Worm (Caenorhabditis elegans) whole organism, L1 larva: ENCODE data around the gene K09A11.1.
A peak's percentile ranks its signal among the peaks of the same experiment; 100 is the strongest.

Source experiments
- C16A3.4 ChIP-seq: fragments of 150-350 bp; optimal IDR thresholded peaks from 2 replicates; lab custom pipeline; 2014; ENCODE audit warnings: missing biosample characterization, missing genetic modification characterization
- ceh-8 ChIP-seq: fragments of 200-800 bp; sonication (Bioruptor generic); optimal IDR thresholded peaks from 2 replicates; lab custom pipeline; 2018; ENCODE audit warnings: mild to moderate bottlenecking, missing genetic modification characterization, moderate library complexity, missing compliant biosample characterization
- ceh-82 ChIP-seq, 3 experiments: fragments of 150-350 bp in 1 of 3; sonication (generic microtip) in 2 of 3; optimal IDR thresholded peaks; 2 replicates each; lab custom pipeline; 2014 to 2017; ENCODE audit warnings: missing biosample characterization in 3 of 3, missing genetic modification characterization in 3 of 3
- ceh-88 ChIP-seq: fragments of 200-800 bp; sonication (Bioruptor generic); IDR thresholded peaks from 2 replicates; pipeline ENCODE4 v1.3.6; 2022; ENCODE audit warnings: missing genetic modification characterization, missing compliant biosample characterization
- ces-1 ChIP-seq: fragments of 150-350 bp; optimal IDR thresholded peaks from 2 replicates; lab custom pipeline; 2014; ENCODE audit warnings: missing biosample characterization, missing genetic modification reagents, missing genetic modification characterization
- dpl-1 ChIP-seq, 3 experiments: fragments of 150-350 bp in 2 of 3; sonication (generic microtip) in 1 of 3; optimal IDR thresholded peaks; 2 replicates each; lab custom pipeline; 2014 to 2017; ENCODE audit warnings: missing biosample characterization in 3 of 3, missing genetic modification characterization in 3 of 3, missing genetic modification reagents in 3 of 3
- efl-1 ChIP-seq, 4 experiments: fragments of 150-350 bp; optimal IDR thresholded peaks in 3 of 4; peaks in 1 of 4; 1 replicate in 1 of 4; 2 replicates in 3 of 4; lab custom pipeline; 2014; ENCODE audit warnings: missing biosample characterization in 2 of 4, missing genetic modification characterization in 2 of 4, missing genetic modification reagents in 2 of 4
- efl-3 ChIP-seq: fragments of 200-800 bp; sonication (Bioruptor generic); optimal IDR thresholded peaks from 2 replicates; lab custom pipeline; 2018; ENCODE audit warnings: mild to moderate bottlenecking, missing genetic modification characterization, missing compliant biosample characterization
- egl-27 ChIP-seq, 2 experiments: fragments of 150-350 bp in 1 of 2; sonication (generic microtip); optimal IDR thresholded peaks; 3 replicates each; lab custom pipeline; 2017 to 2018; ENCODE audit warnings: missing biosample characterization in 2 of 2, missing genetic modification characterization in 2 of 2, missing genetic modification reagents in 2 of 2
- elt-2 ChIP-seq: sonication (generic microtip); optimal IDR thresholded peaks from 2 replicates; lab custom pipeline; 2016; ENCODE audit warnings: missing genetic modification characterization, mild to moderate bottlenecking, inconsistent platforms, missing compliant biosample characterization, missing genetic modification reagents
- elt-3 ChIP-seq, 6 experiments: fragments of 150-350 bp in 1 of 6; sonication (generic microtip); optimal IDR thresholded peaks; 2 replicates each; lab custom pipeline; 2017 to 2018; ENCODE audit warnings: missing biosample characterization in 6 of 6, missing genetic modification characterization in 6 of 6, inconsistent platforms in 1 of 6
- fkh-10 ChIP-seq: sonication (generic microtip); optimal IDR thresholded peaks from 2 replicates; lab custom pipeline; 2017; ENCODE audit warnings: missing biosample characterization, missing genetic modification reagents, missing genetic modification characterization
- fkh-8 ChIP-seq: sonication (generic microtip); optimal IDR thresholded peaks from 2 replicates; lab custom pipeline; 2016; ENCODE audit warnings: mild to moderate bottlenecking, missing genetic modification characterization, missing compliant biosample characterization
- fos-1 ChIP-seq: fragments of 150-350 bp; optimal IDR thresholded peaks from 2 replicates; lab custom pipeline; 2014; ENCODE audit warnings: missing biosample characterization, missing genetic modification characterization
- irx-1 ChIP-seq: sonication (generic microtip); optimal IDR thresholded peaks from 2 replicates; lab custom pipeline; 2016; ENCODE audit warnings: missing genetic modification characterization, missing compliant biosample characterization
- lin-14 ChIP-seq: fragments of 200-800 bp; sonication (Bioruptor generic); optimal IDR thresholded peaks from 2 replicates; lab custom pipeline; 2018; ENCODE audit warnings: mild to moderate bottlenecking, missing genetic modification characterization, moderate library complexity, missing compliant biosample characterization
- lin-39 ChIP-seq: fragments of 150-350 bp; optimal IDR thresholded peaks from 2 replicates; lab custom pipeline; 2014; ENCODE audit warnings: missing biosample characterization, missing genetic modification reagents, missing genetic modification characterization
- mab-9 ChIP-seq: fragments of 200-800 bp; sonication (Bioruptor generic); IDR thresholded peaks from 2 replicates; pipeline ENCODE4 v1.3.6; 2022; ENCODE audit warnings: missing genetic modification reagents, missing genetic modification characterization, missing compliant biosample characterization
- mef-2 ChIP-seq: fragments of 150-350 bp; optimal IDR thresholded peaks from 2 replicates; lab custom pipeline; 2014; ENCODE audit warnings: missing biosample characterization, missing genetic modification characterization
- mep-1 ChIP-seq: fragments of 150-350 bp; optimal IDR thresholded peaks from 2 replicates; lab custom pipeline; 2014; ENCODE audit warnings: missing biosample characterization, missing genetic modification characterization
- nhr-20 ChIP-seq: sonication (generic microtip); optimal IDR thresholded peaks from 2 replicates; lab custom pipeline; 2016; ENCODE audit warnings: mild to moderate bottlenecking, missing genetic modification characterization, missing compliant biosample characterization
- nhr-237 ChIP-seq: fragments of 150-350 bp; optimal IDR thresholded peaks from 2 replicates; lab custom pipeline; 2014; ENCODE audit warnings: missing biosample characterization, missing genetic modification characterization
- nhr-28 ChIP-seq: fragments of 150-350 bp; optimal IDR thresholded peaks from 2 replicates; lab custom pipeline; 2014; ENCODE audit warnings: missing biosample characterization, missing genetic modification characterization
- nhr-47 ChIP-seq: sonication (generic microtip); optimal IDR thresholded peaks from 2 replicates; lab custom pipeline; 2016; ENCODE audit warnings: mild to moderate bottlenecking, missing genetic modification characterization, moderate library complexity, missing compliant biosample characterization
- nhr-71 ChIP-seq: sonication (generic microtip); optimal IDR thresholded peaks from 2 replicates; lab custom pipeline; 2016; ENCODE audit warnings: mild to moderate bottlenecking, missing genetic modification characterization, moderate library complexity, missing compliant biosample characterization
- nhr-76 ChIP-seq: sonication (generic microtip); optimal IDR thresholded peaks from 2 replicates; lab custom pipeline; 2017; ENCODE audit warnings: missing biosample characterization, missing genetic modification characterization
- nhr-90 ChIP-seq: sonication (generic microtip); optimal IDR thresholded peaks from 2 replicates; lab custom pipeline; 2016; ENCODE audit warnings: mild to moderate bottlenecking, missing genetic modification characterization, missing compliant biosample characterization; ENCODE audit not compliant: poor library complexity
- pax-3 ChIP-seq: fragments of 200-800 bp; sonication (Bioruptor generic); optimal IDR thresholded peaks from 2 replicates; lab custom pipeline; 2018; ENCODE audit warnings: mild to moderate bottlenecking, missing genetic modification characterization, moderate library complexity, missing compliant biosample characterization
- rnt-1 ChIP-seq: sonication (generic microtip); optimal IDR thresholded peaks from 2 replicates; lab custom pipeline; 2016; ENCODE audit warnings: mild to moderate bottlenecking, missing genetic modification characterization, moderate library complexity, missing compliant biosample characterization
- skn-1 ChIP-seq: fragments of 150-350 bp; optimal IDR thresholded peaks from 2 replicates; lab custom pipeline; 2014; ENCODE audit warnings: missing biosample characterization, missing genetic modification characterization
- snpc-4 ChIP-seq: fragments of 150-350 bp; optimal IDR thresholded peaks from 2 replicates; lab custom pipeline; 2014; ENCODE audit warnings: missing biosample characterization, missing genetic modification characterization
- snu-23 ChIP-seq: sonication (generic microtip); optimal IDR thresholded peaks from 2 replicates; lab custom pipeline; 2016; ENCODE audit warnings: missing genetic modification characterization, missing compliant biosample characterization
- sptf-1 ChIP-seq: fragments of 150-350 bp; optimal IDR thresholded peaks from 2 replicates; lab custom pipeline; 2014; ENCODE audit warnings: missing biosample characterization, missing genetic modification characterization
- swsn-7 ChIP-seq: sonication (generic microtip); optimal IDR thresholded peaks from 2 replicates; lab custom pipeline; 2016; ENCODE audit warnings: missing genetic modification characterization, missing compliant biosample characterization
- tbx-2 ChIP-seq: sonication (generic microtip); optimal IDR thresholded peaks from 2 replicates; lab custom pipeline; 2016; ENCODE audit warnings: missing genetic modification characterization, missing compliant biosample characterization
- tlp-1 ChIP-seq: fragments of 150-350 bp; optimal IDR thresholded peaks from 2 replicates; lab custom pipeline; 2014; ENCODE audit warnings: missing biosample characterization, missing genetic modification characterization
- unc-30 ChIP-seq: sonication (generic microtip); optimal IDR thresholded peaks from 2 replicates; lab custom pipeline; 2017; ENCODE audit warnings: missing biosample characterization, missing genetic modification characterization
- unc-62 ChIP-seq: fragments of 150-350 bp; optimal IDR thresholded peaks from 2 replicates; lab custom pipeline; 2014; ENCODE audit warnings: missing biosample characterization, missing genetic modification reagents, missing genetic modification characterization
- unc-86 ChIP-seq: sonication (generic microtip); optimal IDR thresholded peaks from 2 replicates; lab custom pipeline; 2016; ENCODE audit warnings: missing genetic modification characterization, missing compliant biosample characterization
- vab-15 ChIP-seq: sonication (generic microtip); optimal IDR thresholded peaks from 2 replicates; lab custom pipeline; 2017; ENCODE audit warnings: missing genotype, mild to moderate bottlenecking, missing genetic modification characterization, missing compliant biosample characterization
- xbp-1 ChIP-seq: sonication (generic microtip); optimal IDR thresholded peaks from 2 replicates; lab custom pipeline; 2016; ENCODE audit warnings: missing genetic modification characterization, missing compliant biosample characterization
- zag-1 ChIP-seq: fragments of 150-350 bp; optimal IDR thresholded peaks from 2 replicates; lab custom pipeline; 2014; ENCODE audit warnings: missing biosample characterization, missing genetic modification characterization
- zip-4 ChIP-seq: fragments of 200-800 bp; sonication (Bioruptor generic); optimal IDR thresholded peaks from 2 replicates; lab custom pipeline; 2018; ENCODE audit warnings: mild to moderate bottlenecking, missing genetic modification characterization, moderate library complexity, missing compliant biosample characterization

The K09A11.1 gene

DNA sequence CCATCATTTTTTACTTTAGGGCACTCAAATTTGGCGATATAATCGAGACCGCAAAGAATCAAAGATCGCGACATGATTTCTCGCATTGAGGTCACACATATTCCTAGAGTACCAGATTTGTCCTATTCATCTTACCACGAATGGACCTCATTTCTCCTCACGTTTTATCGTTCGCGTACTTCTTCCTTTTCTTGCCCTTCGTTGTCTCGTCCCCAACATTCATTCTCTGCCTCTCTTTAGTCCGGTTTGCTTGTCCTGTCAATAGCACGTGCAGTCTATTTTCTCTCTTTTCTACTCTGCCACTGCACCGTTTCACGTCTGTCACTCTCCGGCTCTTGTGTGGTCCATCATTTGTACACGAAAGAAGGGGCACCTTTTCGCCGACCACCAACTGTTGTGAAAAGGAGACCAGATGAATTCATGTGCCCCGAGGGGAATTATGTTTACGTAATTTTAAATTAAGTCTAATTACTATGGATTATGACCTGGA lies 10.9 kb upstream of the K09A11.1 start (continued):
- no peak for TF ChIP-seq unc-62 (GFP tag; lab: Kevin White, UChicago)

DNA sequence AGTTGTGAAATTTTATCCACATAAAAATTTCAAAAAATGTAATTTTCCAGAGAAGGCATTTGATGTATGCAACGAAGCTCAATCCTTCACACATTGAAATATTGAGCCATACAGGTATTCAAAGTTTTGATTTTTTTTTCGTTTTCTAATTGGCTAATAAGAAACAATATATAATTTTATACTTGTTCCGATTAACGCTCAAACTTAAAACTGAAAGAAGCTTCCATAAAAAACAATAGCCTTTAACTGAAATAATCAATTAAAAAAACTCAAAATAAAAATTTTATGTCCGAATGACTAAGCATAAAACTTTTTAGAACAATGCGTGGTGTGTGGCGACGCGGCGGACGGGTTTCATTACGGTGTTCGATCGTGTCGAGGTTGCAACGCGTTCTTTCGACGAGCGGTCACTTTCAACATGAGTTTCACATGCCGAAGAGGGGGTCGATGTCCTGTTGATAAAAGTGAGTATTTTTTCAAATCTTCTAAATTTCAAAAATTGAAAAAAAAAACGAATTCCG lies 10.3 kb upstream of the K09A11.1 start, which contains the start of gene nhr-32:
Gene nhr-32 (plus strand): TSS at position 51 of the 521 bp plus-strand sequence.
- no peak for TF ChIP-seq mep-1
- no peak for TF ChIP-seq egl-27 (tag; optimal IDR thresholded peaks at IDR 0.05; lab: Kevin White, UChicago)
- TF ChIP-seq unc-30: no peak
- no peak for TF ChIP-seq zag-1 (tag; lab: Kevin White, UChicago)
- no peak for TF ChIP-seq fos-1 (tag; lab: Kevin White, UChicago)
- no peak for TF ChIP-seq sptf-1
- no peak for TF ChIP-seq dpl-1 (GFP tag; optimal IDR thresholded peaks at IDR 0.05; lab: Kevin White, UChicago)
- TF ChIP-seq rnt-1 (tag; lab: Kevin White, UChicago): no peak
- TF ChIP-seq fkh-10: no peak
- no peak for TF ChIP-seq unc-86
- TF ChIP-seq ceh-8 (GFP tag; lab: Kevin White, UChicago): no peak
- no peak for TF ChIP-seq skn-1 (tag; lab: Kevin White, UChicago)
- TF ChIP-seq, all 84 proteins: peak for 0

DNA sequence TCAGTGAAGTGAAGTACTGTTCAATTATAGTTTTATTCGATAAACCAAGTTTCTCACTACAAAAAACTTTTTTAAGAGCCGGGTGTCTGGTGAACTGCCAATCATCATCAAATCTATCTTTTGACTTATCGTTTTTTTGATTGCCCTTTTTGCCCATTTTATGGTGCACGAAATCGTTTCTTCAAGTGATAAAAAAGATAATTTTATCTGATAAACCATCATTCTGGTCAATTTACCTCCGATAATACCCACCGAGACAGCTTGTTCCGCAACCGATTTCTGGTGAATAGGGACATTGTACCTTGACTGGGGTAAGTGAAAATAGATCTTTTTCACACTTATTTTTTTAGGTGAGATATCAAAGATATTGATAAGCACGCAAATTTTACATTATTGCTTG lies 4.7 kb upstream of the K09A11.1 start, which contains the start of gene K08H2.10:
Gene K08H2.10 (plus strand): TSS at position 230 of the 400 bp plus-strand sequence.
- TF ChIP-seq irx-1 (tag; lab: Kevin White, UChicago) (no peak), efl-1 (optimal IDR thresholded peaks at IDR 0.05; lab: Kevin White, UChicago) (no peak), efl-1 (GFP tag; optimal IDR thresholded peaks at IDR 0.05 in 1 of 2; lab: Kevin White, UChicago) (peak in 1 of 2 experiments; percentile 41), elt-2 (peak; percentile 82), tlp-1 (tag; lab: Kevin White, UChicago) (peak; percentile 77)

DNA sequence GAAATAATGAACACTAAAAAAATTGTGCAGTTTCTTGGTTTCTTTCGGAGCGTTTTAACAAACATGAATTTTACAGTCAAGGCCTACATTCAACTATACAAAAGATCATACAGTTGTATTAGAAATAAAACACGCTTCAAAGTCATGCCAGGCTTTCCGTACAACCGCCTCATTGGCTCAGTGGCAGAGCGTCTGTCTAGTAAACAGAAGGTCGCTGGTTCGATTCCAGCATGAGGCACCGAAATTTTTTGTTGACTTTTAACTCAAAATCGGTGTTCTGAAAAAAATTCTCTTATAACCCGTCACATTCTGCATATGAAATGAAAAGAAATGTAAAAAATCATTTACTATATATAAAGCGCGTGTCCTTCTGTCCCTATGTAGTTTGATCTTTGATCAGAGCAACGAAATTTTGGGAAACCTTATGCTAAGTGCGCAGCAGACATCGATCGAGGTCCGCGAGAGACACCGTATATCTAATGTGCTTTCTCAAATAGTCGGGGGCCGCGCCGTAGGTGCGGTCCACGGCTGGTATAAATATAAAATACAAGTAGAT lies 1.2 kb upstream of the K09A11.1 start:
- TF ChIP-seq nhr-71 (tag; lab: Kevin White, UChicago): peak; percentile 8
- peak; percentile 0 for TF ChIP-seq elt-2
- TF ChIP-seq snpc-4 (tag; lab: Kevin White, UChicago): peak; percentile 11

DNA sequence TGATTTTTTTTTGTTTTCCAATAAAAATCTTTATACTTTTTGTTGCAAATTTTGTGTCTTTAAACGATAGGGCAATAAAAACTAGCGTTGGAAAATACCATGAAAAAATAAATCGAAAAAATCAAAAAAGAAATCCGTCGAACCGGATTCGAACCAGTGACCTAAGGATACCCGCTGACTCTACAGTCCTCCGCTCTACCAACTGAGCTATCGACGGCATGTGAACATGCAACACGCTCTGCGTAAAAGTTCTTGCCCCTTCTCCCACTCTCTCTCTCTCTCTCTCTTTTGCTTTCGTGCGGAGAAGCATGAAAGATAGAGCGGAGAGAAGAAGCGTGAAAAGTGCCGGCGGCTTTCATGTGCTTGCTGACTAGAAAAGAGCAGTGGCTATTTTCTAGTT lies 2.3 kb downstream of the K09A11.1 start:
- TF ChIP-seq efl-3: no peak
- peak; percentile 80 for TF ChIP-seq nhr-47 (tag; lab: Kevin White, UChicago)
- TF ChIP-seq ceh-88 (GFP tag; lab: Robert Waterston, UW): no peak
- peak; percentile 27 for TF ChIP-seq nhr-90
- no peak for TF ChIP-seq pax-3 (tag; lab: Kevin White, UChicago)
- peak in 2 of 3 experiments; percentile 30 to 45 for TF ChIP-seq ceh-82 (tag; optimal IDR thresholded peaks at IDR 0.05; lab: Kevin White, UChicago)
- TF ChIP-seq unc-86: peak; percentile 44
- TF ChIP-seq vab-15 (tag; lab: Kevin White, UChicago): no peak
- TF ChIP-seq mef-2 (tag; lab: Kevin White, UChicago): no peak
- no peak for TF ChIP-seq ces-1
- peak; percentile 37 for TF ChIP-seq skn-1 (tag; lab: Kevin White, UChicago)
- no peak; the same call in 1 of the 2 replicates for TF ChIP-seq mab-9
- TF ChIP-seq nhr-28 (tag; lab: Kevin White, UChicago): no peak
- peak; percentile 73 for TF ChIP-seq rnt-1 (tag; lab: Kevin White, UChicago)
- TF ChIP-seq lin-14 (GFP tag; lab: Kevin White, UChicago): peak; percentile 52
- no peak for TF ChIP-seq lin-39 (tag; lab: Kevin White, UChicago)
- no peak for TF ChIP-seq elt-2
- TF ChIP-seq elt-3 (tag; optimal IDR thresholded peaks at IDR 0.05; lab: Kevin White, UChicago): no peak
- no peak for TF ChIP-seq nhr-237 (tag; lab: Kevin White, UChicago)
- TF ChIP-seq zip-4 (GFP tag; lab: Kevin White, UChicago): no peak
- peak; percentile 61 for TF ChIP-seq swsn-7 (tag; lab: Kevin White, UChicago)
- peak; percentile 43 for TF ChIP-seq xbp-1 (tag; lab: Kevin White, UChicago)
- TF ChIP-seq mep-1: peak; percentile 51
- TF ChIP-seq egl-27 (tag; optimal IDR thresholded peaks at IDR 0.05; lab: Kevin White, UChicago): no peak
- peak; percentile 69 for TF ChIP-seq snu-23
- peak; percentile 27 for TF ChIP-seq tbx-2 (tag; lab: Kevin White, UChicago)
- TF ChIP-seq nhr-20 (tag; lab: Kevin White, UChicago): peak; percentile 68
- peak; percentile 37 for TF ChIP-seq C16A3.4
- peak; percentile 12 for TF ChIP-seq fkh-8
- no peak for TF ChIP-seq nhr-76
